Worm (Caenorhabditis elegans) whole organism, L1 larva: ENCODE data around the gene chat-1.

Experiments used
- ama-1 ChIP-seq: fragments of 150-350 bp; optimal IDR thresholded peaks from 2 replicates; lab custom pipeline; 2014
- lin-15B ChIP-seq: fragments of 150-350 bp; sonication (generic microtip); optimal IDR thresholded peaks from 3 replicates; lab custom pipeline; 2014; ENCODE audit warnings: missing biosample characterization, missing genetic modification characterization
- lin-39 ChIP-seq: fragments of 150-350 bp; optimal IDR thresholded peaks from 2 replicates; lab custom pipeline; 2014; ENCODE audit warnings: missing biosample characterization, missing genetic modification reagents, missing genetic modification characterization
- zag-1 ChIP-seq: fragments of 150-350 bp; optimal IDR thresholded peaks from 2 replicates; lab custom pipeline; 2014; ENCODE audit warnings: missing biosample characterization, missing genetic modification characterization

ce11 chrIV:4413114-4413513 lies 34.0 kb upstream of the chat-1 start:
- TF ChIP-seq ama-1 (lab: Kevin White, UChicago) (no peak), lin-15B (no peak), zag-1 (tag; lab: Kevin White, UChicago) (no peak), lin-39 (no peak)
